Worm (Caenorhabditis elegans) whole organism, L3 larva: ENCODE results near the gene gcy-22.

ENCODE experiments used
- aly-2 ChIP-seq: fragments of 150-350 bp; optimal IDR thresholded peaks from 2 replicates; lab custom pipeline; 2014; ENCODE audit warnings: missing biosample characterization, missing genetic modification characterization
- ama-1 ChIP-seq: fragments of 150-350 bp; optimal IDR thresholded peaks from 2 replicates; lab custom pipeline; 2018
- ceh-82 ChIP-seq: fragments of 150-350 bp; optimal IDR thresholded peaks from 2 replicates; lab custom pipeline; 2014; ENCODE audit warnings: missing biosample characterization, missing genetic modification characterization
- daf-12 ChIP-seq: fragments of 150-350 bp; optimal IDR thresholded peaks from 2 replicates; lab custom pipeline; 2014; ENCODE audit warnings: missing biosample characterization, missing genetic modification reagents, missing genetic modification characterization
- egl-5 ChIP-seq: fragments of 150-350 bp; optimal IDR thresholded peaks from 2 replicates; lab custom pipeline; 2017; ENCODE audit warnings: missing biosample characterization, missing genetic modification reagents, missing genetic modification characterization, inconsistent platforms
- elt-2 ChIP-seq: sonication (generic microtip); optimal IDR thresholded peaks from 2 replicates; lab custom pipeline; 2016; ENCODE audit warnings: missing genetic modification reagents, mild to moderate bottlenecking, missing genetic modification characterization, missing compliant biosample characterization
- fos-1 ChIP-seq: fragments of 150-350 bp; optimal IDR thresholded peaks from 2 replicates; lab custom pipeline; 2014; ENCODE audit warnings: missing biosample characterization, missing genetic modification characterization
- lin-15B ChIP-seq: fragments of 150-350 bp; optimal IDR thresholded peaks from 2 replicates; lab custom pipeline; 2014; ENCODE audit warnings: missing biosample characterization, missing genetic modification characterization
- mdl-1 ChIP-seq: fragments of 150-350 bp; optimal IDR thresholded peaks from 2 replicates; lab custom pipeline; 2014; ENCODE audit warnings: missing biosample characterization, missing genetic modification characterization
- unc-62 ChIP-seq: fragments of 150-350 bp; sonication (generic microtip); optimal IDR thresholded peaks from 4 replicates; lab custom pipeline; 2014; ENCODE audit warnings: missing biosample characterization, missing genetic modification reagents, missing genetic modification characterization

DNA sequence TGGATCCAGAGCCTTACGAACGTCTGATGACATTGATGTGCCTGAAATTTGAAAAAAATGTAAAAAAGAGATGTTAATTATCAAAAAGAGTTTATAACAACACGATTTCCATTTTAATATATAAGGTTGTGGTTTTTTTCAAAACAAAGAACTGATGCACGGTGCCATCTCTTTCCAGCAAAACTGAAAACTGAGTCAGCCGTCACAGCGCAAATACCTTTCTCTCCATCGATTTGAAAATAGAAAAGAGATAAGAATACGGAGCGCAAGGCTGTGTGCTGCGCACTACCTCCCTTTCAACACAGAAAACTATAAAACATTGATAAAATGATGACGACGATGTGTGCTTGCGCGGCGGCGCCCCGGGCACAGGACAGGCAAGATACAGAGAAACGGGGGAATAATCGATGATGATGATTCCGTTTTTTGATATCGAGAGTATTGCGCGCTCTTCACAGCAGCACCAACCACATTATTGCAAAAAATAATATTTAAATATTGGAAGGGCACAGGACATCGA is 32.4 kb downstream of the gcy-22 start, which contains the start of gene Y44A6D.3:
- TF ChIP-seq aly-2 (tag; lab: Kevin White, UChicago) (no peak), ama-1 (no peak), fos-1 (tag; lab: Kevin White, UChicago) (no peak), ceh-82 (tag; lab: Kevin White, UChicago) (no peak), daf-12 (tag; lab: Kevin White, UChicago) (no peak), lin-15B (tag; lab: Kevin White, UChicago) (no peak), unc-62 (GFP tag; lab: Kevin White, UChicago) (no peak), elt-2 (tag; lab: Kevin White, UChicago) (peak; percentile 68), egl-5 (tag; lab: Kevin White, UChicago) (no peak), mdl-1 (tag; lab: Kevin White, UChicago) (no peak)
